Worm (Caenorhabditis elegans): ENCODE results near the gene srsx-17.

ce11 chrV:5919887-5920286 is 7.6 kb upstream of the srsx-17 start, which contains the start of gene C04E6.12:
- no peak for TF ChIP-seq hlh-12 (tag; optimal IDR thresholded peaks at IDR 0.05)
- TF ChIP-seq ama-1 (optimal IDR thresholded peaks at IDR 0.05): no peak
- no peak for TF ChIP-seq ama-1 (GFP tag; optimal IDR thresholded peaks at IDR 0.05)
- TF ChIP-seq F49E8.2 (tag; optimal IDR thresholded peaks at IDR 0.05; ENCODE audit: insufficient read depth): no peak
- no peak for TF ChIP-seq mel-28 (tag; optimal IDR thresholded peaks at IDR 0.05; ENCODE audit: borderline replicate concordance)
- no peak for TF ChIP-seq snpc-4 (GFP tag; optimal IDR thresholded peaks at IDR 0.05)
- TF ChIP-seq snpc-4 (tag; optimal IDR thresholded peaks at IDR 0.05): no peak
- no peak for TF ChIP-seq rcor-1 (GFP tag; IDR thresholded peaks at IDR 0.05)
- TF ChIP-seq mcd-1 (GFP tag; IDR thresholded peaks at IDR 0.05): no peak
- no peak for TF ChIP-seq F22D6.2 (tag; optimal IDR thresholded peaks at IDR 0.05)

All from whole organism, young adult.